Fruit fly (Drosophila melanogaster): ENCODE results near the gene Rlip.

The Rlip gene

dm6 chr3R:21060430-21061245 lies 43.2 kb downstream of the Rlip start, which contains the start of gene Mvl (continued):
- no peak for TF ChIP-seq CG11696 (GFP tag; IDR thresholded peaks at IDR 0.05)
- TF ChIP-seq dati (GFP tag; IDR thresholded peaks at IDR 0.05): no peak
- no peak; the same call in 2 of the 3 replicates for TF ChIP-seq CG2199 (GFP tag; IDR thresholded peaks at IDR 0.05)
- TF ChIP-seq CG10979 (tag; optimal IDR thresholded peaks at IDR 0.05): peak; percentile 5
- TF ChIP-seq CG7357 (GFP tag; IDR thresholded peaks at IDR 0.05): no peak
- no peak for TF ChIP-seq twi (tag; optimal IDR thresholded peaks at IDR 0.05)
- no peak for TF ChIP-seq CG15073 (GFP tag; optimal IDR thresholded peaks at IDR 0.05)
- TF ChIP-seq grau (tag; optimal IDR thresholded peaks at IDR 0.05): peak; percentile 4
- no peak for TF ChIP-seq zen (tag; optimal IDR thresholded peaks at IDR 0.05)
- TF ChIP-seq CG15011 (GFP tag; optimal IDR thresholded peaks at IDR 0.05): no peak
- no peak for TF ChIP-seq CG32767 (GFP tag; IDR thresholded peaks at IDR 0.05)
- TF ChIP-seq abd-A (tag; optimal IDR thresholded peaks at IDR 0.05): no peak
- no peak for TF ChIP-seq CG10959 (GFP tag; IDR thresholded peaks at IDR 0.05)
- TF ChIP-seq pzg (GFP tag; optimal IDR thresholded peaks at IDR 0.05): peak; percentile 72
- TF ChIP-seq trem (tag; optimal IDR thresholded peaks at IDR 0.05): peak; percentile 56
- TF ChIP-seq CG14710 (tag; optimal IDR thresholded peaks at IDR 0.05): peak; percentile 34
- TF ChIP-seq tio (GFP tag; optimal IDR thresholded peaks at IDR 0.05): no peak
- TF ChIP-seq Trl (optimal IDR thresholded peaks at IDR 0.05): peak; percentile 68 to 77
- TF ChIP-seq Trl (GFP tag; optimal IDR thresholded peaks at IDR 0.05): peak; percentile 25
- no peak for TF ChIP-seq CG10274 (GFP tag; optimal IDR thresholded peaks at IDR 0.05)
- TF ChIP-seq CG2129 (GFP tag; IDR thresholded peaks at IDR 0.05; ENCODE audit: partially characterized antibody): no peak
- TF ChIP-seq tll (GFP tag; optimal IDR thresholded peaks at IDR 0.05): peak in 1 of 2 experiments; percentile 82
- no peak for TF ChIP-seq seq (GFP tag; IDR thresholded peaks at IDR 0.05)
- TF ChIP-seq Gsc (GFP tag; IDR thresholded peaks at IDR 0.05): no peak
- TF ChIP-seq CG10654 (GFP tag; optimal IDR thresholded peaks at IDR 0.05): no peak
- no peak for TF ChIP-seq unpg (GFP tag; optimal IDR thresholded peaks at IDR 0.05)
- TF ChIP-seq CG10267 (tag; optimal IDR thresholded peaks at IDR 0.05): peak; percentile 34
- TF ChIP-seq CG11560 (tag; IDR thresholded peaks at IDR 0.05): no peak
- no peak for TF ChIP-seq HHEX (GFP tag; optimal IDR thresholded peaks at IDR 0.05)
- no peak for TF ChIP-seq crc (GFP tag; optimal IDR thresholded peaks at IDR 0.05)
- TF ChIP-seq CG11723 (GFP tag; optimal IDR thresholded peaks at IDR 0.05): no peak
- TF ChIP-seq CG3065 (GFP tag; optimal IDR thresholded peaks at IDR 0.05): no peak
- TF ChIP-seq Vsx1 (GFP tag; optimal IDR thresholded peaks at IDR 0.05): no peak
- TF ChIP-seq CG6254 (GFP tag; optimal IDR thresholded peaks at IDR 0.05): peak; percentile 19
- TF ChIP-seq Opbp (GFP tag; IDR thresholded peaks at IDR 0.05; ENCODE audit: partially characterized antibody): 0 out of 3 replicates have a peak, but pooled peaks have one; percentile 54
- TF ChIP-seq btn (GFP tag; optimal IDR thresholded peaks at IDR 0.05): no peak
- TF ChIP-seq Poxn (GFP tag; IDR thresholded peaks at IDR 0.05): no peak
- no peak for TF ChIP-seq dysf (GFP tag; IDR thresholded peaks at IDR 0.05)
- no peak for TF ChIP-seq CG14014 (GFP tag; IDR thresholded peaks at IDR 0.05)
- TF ChIP-seq Atf-2 (GFP tag; optimal IDR thresholded peaks at IDR 0.05): no peak
- TF ChIP-seq CG2202 (tag; optimal IDR thresholded peaks at IDR 0.05): no peak
- no peak for TF ChIP-seq peb (GFP tag; IDR thresholded peaks at IDR 0.05)
- peak; percentile 18; the same call in 1 of the 2 replicates for TF ChIP-seq Rfx (GFP tag; IDR thresholded peaks at IDR 0.05)
- TF ChIP-seq scrt (GFP tag; optimal IDR thresholded peaks at IDR 0.05): no peak
- no peak for TF ChIP-seq Fer2 (tag; optimal IDR thresholded peaks at IDR 0.05)
- no peak for TF ChIP-seq CG9727 (GFP tag; optimal IDR thresholded peaks at IDR 0.05)
- TF ChIP-seq B-H2 (GFP tag; optimal IDR thresholded peaks at IDR 0.05): no peak
- TF ChIP-seq knrl (GFP tag; IDR thresholded peaks at IDR 0.05; ENCODE audit: partially characterized antibody): no peak
- no peak for TF ChIP-seq Hr78 (GFP tag; optimal IDR thresholded peaks at IDR 0.05)
